Worm (Caenorhabditis elegans) whole organism, L4/young adult: ENCODE results near the gene set-5.

Experiments used
- W03F9.2 ChIP-seq: fragments of 150-350 bp; optimal IDR thresholded peaks from 2 replicates; lab custom pipeline; 2014; ENCODE audit warnings: missing biosample characterization, missing genetic modification characterization
- dao-5 ChIP-seq: sonication (generic microtip); optimal IDR thresholded peaks from 2 replicates; lab custom pipeline; 2016; ENCODE audit warnings: missing genotype, missing genetic modification characterization, moderate library complexity, missing compliant biosample characterization
- him-1 ChIP-seq: sonication (generic microtip); optimal IDR thresholded peaks from 2 replicates; lab custom pipeline; 2016; ENCODE audit warnings: missing genotype, missing genetic modification reagents, missing genetic modification characterization, missing compliant biosample characterization

ce11 chrV:14680014-14680413 is 18.8 kb upstream of the set-5 start, which contains the start of gene C47E8.3:
- TF ChIP-seq him-1 (tag; lab: Kevin White, UChicago) = no peak
- no peak for TF ChIP-seq dao-5 (tag; lab: Kevin White, UChicago)
- no peak for TF ChIP-seq W03F9.2 (tag; lab: Kevin White, UChicago)
